Fruit fly (Drosophila melanogaster): Measurements from ENCODE around the gene CG14543.

DNA sequence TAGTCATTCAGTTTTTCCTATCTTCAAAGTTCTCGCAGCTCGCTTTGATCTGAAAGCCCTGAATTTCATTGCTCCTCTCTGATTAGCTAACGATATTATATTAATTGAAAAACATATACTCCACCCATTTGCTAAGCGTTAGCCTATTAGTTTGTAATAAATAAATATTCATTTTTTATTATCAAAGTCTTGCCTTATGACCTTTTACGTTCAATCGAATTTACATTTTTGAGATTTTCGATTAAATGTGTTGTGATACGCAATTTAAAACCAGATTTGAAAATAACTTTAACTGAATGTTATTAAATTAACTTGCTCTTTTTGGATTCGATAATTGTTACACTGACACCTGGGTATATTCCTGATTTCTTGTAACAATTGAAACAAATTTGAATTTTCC lies 6.5 kb downstream of the CG14543 start, which contains the start of gene CG14551:
- TF ChIP-seq EcR (GFP tag; optimal IDR thresholded peaks at IDR 0.05) (no peak), CG8301 (tag; optimal IDR thresholded peaks at IDR 0.05) (no peak), CG8159 (tag; optimal IDR thresholded peaks at IDR 0.05) (no peak), rn (GFP tag; IDR thresholded peaks at IDR 0.05) (no peak), CG17806 (tag; optimal IDR thresholded peaks at IDR 0.05) (no peak), CG13204 (GFP tag; optimal IDR thresholded peaks at IDR 0.05) (no peak), CG14655 (GFP tag; optimal IDR thresholded peaks at IDR 0.05) (no peak), CG12605 (GFP tag; IDR thresholded peaks at IDR 0.05) (no peak), CG15710 (tag; optimal IDR thresholded peaks at IDR 0.05) (no peak), fd96Ca (GFP tag; IDR thresholded peaks at IDR 0.05) (no peak), Pif1A (GFP tag; optimal IDR thresholded peaks at IDR 0.05) (no peak), D1 (tag; optimal IDR thresholded peaks at IDR 0.05) (no peak)

Measured in whole organism, pupa.